Worm (Caenorhabditis elegans): ENCODE results near the gene F29G9.1.

DNA sequence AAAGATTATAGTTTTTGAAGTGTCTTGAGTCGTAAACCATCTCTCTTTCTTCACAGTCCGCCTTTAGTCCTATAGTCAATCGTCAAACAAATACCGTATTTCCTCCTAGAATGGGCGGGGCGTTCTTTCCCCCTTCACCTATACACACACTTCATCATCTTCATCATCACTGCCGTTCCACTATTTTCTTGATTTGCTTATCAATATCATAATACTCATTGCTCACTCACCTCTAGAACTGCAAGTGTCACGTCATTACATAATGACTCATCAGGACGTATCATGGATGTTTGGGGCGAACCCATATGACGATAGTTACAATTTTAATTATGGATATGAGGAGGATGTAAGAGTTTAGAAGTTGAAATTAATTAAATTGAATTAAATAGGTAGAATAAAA lies 28.3 kb upstream of the F29G9.1 start:
- TF ChIP-seq ztf-11 (tag; optimal IDR thresholded peaks at IDR 0.05): no peak
- TF ChIP-seq fkh-10 (GFP tag; optimal IDR thresholded peaks at IDR 0.05): no peak
- no peak for TF ChIP-seq nhr-76 (tag; optimal IDR thresholded peaks at IDR 0.05)
- TF ChIP-seq egl-27 (tag; optimal IDR thresholded peaks at IDR 0.05): no peak
- TF ChIP-seq tra-1 (GFP tag; IDR thresholded peaks at IDR 0.05): no peak
- TF ChIP-seq ZK546.5 (tag; optimal IDR thresholded peaks at IDR 0.05): no peak
- no peak for TF ChIP-seq sdz-12 (GFP tag; optimal IDR thresholded peaks at IDR 0.05)
- no peak for TF ChIP-seq ctbp-1 (GFP tag; IDR thresholded peaks at IDR 0.05)
- no peak for TF ChIP-seq ama-1 (optimal IDR thresholded peaks at IDR 0.05)
- no peak for TF ChIP-seq dmd-8 (GFP tag; IDR thresholded peaks at IDR 0.05)
- no peak for TF ChIP-seq lin-39 (tag; optimal IDR thresholded peaks at IDR 0.05)
- TF ChIP-seq aly-2 (tag; optimal IDR thresholded peaks at IDR 0.05): no peak
- TF ChIP-seq saeg-2 (GFP tag; IDR thresholded peaks at IDR 0.05): no peak
